ENCODE assay signal across 1 fruit fly cellular context in the genomic region with DNA sequence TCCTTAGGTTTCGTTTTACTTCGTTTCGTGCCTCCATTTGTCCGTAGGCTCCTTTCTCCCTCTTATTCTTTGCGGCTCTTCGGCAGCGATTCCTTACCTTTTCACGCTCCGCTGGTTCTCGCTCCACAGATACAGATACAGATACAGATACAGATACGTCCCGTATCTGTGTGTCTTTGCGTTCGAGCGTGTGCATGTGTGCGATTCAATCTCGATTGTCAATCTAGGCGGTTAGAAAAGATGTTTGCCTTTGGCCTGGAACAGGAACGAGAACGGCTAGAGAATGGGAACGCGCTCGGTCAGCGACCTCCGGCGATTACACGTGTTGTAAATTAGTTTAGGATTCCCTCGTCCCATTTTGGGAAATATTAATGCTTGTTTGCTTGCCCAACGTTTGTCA.
TF ChIP-seq lines count a peak whose summit lies in the region.

No protein-coding gene starts in this region.

TF ChIP-seq in whole organism, embryonic, 481 proteins besides CTCF, POLR2A, EP300 and RAD21 (continued from another document):
- TF ChIP-seq chn (GFP tag; optimal IDR thresholded peaks at IDR 0.05; lab: Kevin White, UChicago) (peak; percentile 11), CG34422 (GFP tag; IDR thresholded peaks at IDR 0.05; lab: Robert Waterston, UW) (no peak), CG12236 (GFP tag; optimal IDR thresholded peaks at IDR 0.05; lab: Kevin White, UChicago) (no peak), CG17912 (GFP tag; optimal IDR thresholded peaks at IDR 0.05; lab: Kevin White, UChicago) (no peak), CG4328 (GFP tag; optimal IDR thresholded peaks at IDR 0.05; lab: Kevin White, UChicago) (no peak), oc (tag; optimal IDR thresholded peaks at IDR 0.05; lab: Kevin White, UChicago) (no peak), dm (GFP tag; optimal IDR thresholded peaks at IDR 0.05; lab: Kevin White, UChicago) (peak; percentile 1), Mad (GFP tag; optimal IDR thresholded peaks at IDR 0.05; lab: Kevin White, UChicago) (no peak), vvl (GFP tag; IDR thresholded peaks at IDR 0.05; lab: Robert Waterston, UW) (no peak), nerfin-1 (tag; optimal IDR thresholded peaks at IDR 0.05; lab: Kevin White, UChicago) (no peak), p53 (GFP tag; optimal IDR thresholded peaks at IDR 0.05; lab: Kevin White, UChicago) (no peak), otp (GFP tag; IDR thresholded peaks at IDR 0.05; lab: Robert Waterston, UW) (no peak), CG1233 (GFP tag; optimal IDR thresholded peaks at IDR 0.05; lab: Kevin White, UChicago) (no peak), psq (GFP tag; optimal IDR thresholded peaks at IDR 0.05; lab: Kevin White, UChicago) (no peak), pan (optimal IDR thresholded peaks at IDR 0.05; lab: Kevin White, UChicago) (no peak), pan (GFP tag; optimal IDR thresholded peaks at IDR 0.05 in 1 of 2, IDR thresholded peaks at IDR 0.05 in 1 of 2) (no peak), CG10543 (GFP tag; optimal IDR thresholded peaks at IDR 0.05; lab: Kevin White, UChicago) (no peak), gt (GFP tag; IDR thresholded peaks at IDR 0.05; lab: Robert Waterston, UW) (no peak), ro (GFP tag; IDR thresholded peaks at IDR 0.05; lab: Robert Waterston, UW) (no peak), grn (GFP tag; optimal IDR thresholded peaks at IDR 0.05; lab: Kevin White, UChicago) (peak; percentile 93), CG13296 (GFP tag; optimal IDR thresholded peaks at IDR 0.05; lab: Kevin White, UChicago) (no peak), CG1832 (GFP tag; optimal IDR thresholded peaks at IDR 0.05; lab: Kevin White, UChicago) (no peak), Max (GFP tag; optimal IDR thresholded peaks at IDR 0.05; lab: Kevin White, UChicago) (no peak), ac (GFP tag; optimal IDR thresholded peaks at IDR 0.05; lab: Kevin White, UChicago) (peak; percentile 21), CG11093 (GFP tag; IDR thresholded peaks at IDR 0.05; lab: Robert Waterston, UW) (no peak), onecut (GFP tag; IDR thresholded peaks at IDR 0.05; lab: Robert Waterston, UW) (no peak), pfk (GFP tag; optimal IDR thresholded peaks at IDR 0.05; lab: Kevin White, UChicago) (peak; percentile 87), sens (GFP tag; lab: Kevin White, UChicago) (peak; percentile 53), twi (tag; optimal IDR thresholded peaks at IDR 0.05; lab: Kevin White, UChicago) (peak; percentile 85), CG32767 (GFP tag; IDR thresholded peaks at IDR 0.05; lab: Robert Waterston, UW) (0 out of 2 replicates have a peak, but pooled peaks have one; percentile 15), Aef1 (GFP tag; IDR thresholded peaks at IDR 0.05; lab: Robert Waterston, UW) (no peak), Pdp1 (GFP tag; optimal IDR thresholded peaks at IDR 0.05; lab: Kevin White, UChicago) (no peak), en (GFP tag; optimal IDR thresholded peaks at IDR 0.05; lab: Kevin White, UChicago) (no peak), peb (GFP tag; IDR thresholded peaks at IDR 0.05; lab: Robert Waterston, UW) (no peak), CG17829 (tag; optimal IDR thresholded peaks at IDR 0.05; lab: Kevin White, UChicago) (peak; percentile 9), slbo (GFP tag; IDR thresholded peaks at IDR 0.05; lab: Robert Waterston, UW) (no peak), CG6175 (GFP tag; IDR thresholded peaks at IDR 0.05; lab: Robert Waterston, UW) (no peak), tll (GFP tag; optimal IDR thresholded peaks at IDR 0.05; lab: Kevin White, UChicago) (peak in 1 of 2 experiments; percentile 24), croc (GFP tag; conservative IDR thresholded peaks at IDR 0.05; lab: Robert Waterston, UW) (no peak), usp (GFP tag; optimal IDR thresholded peaks at IDR 0.05; lab: Kevin White, UChicago) (no peak), toy (GFP tag; IDR thresholded peaks at IDR 0.05; lab: Robert Waterston, UW) (no peak), gem (tag; optimal IDR thresholded peaks at IDR 0.05; lab: Kevin White, UChicago) (no peak), D (optimal IDR thresholded peaks at IDR 0.05; lab: Kevin White, UChicago) (peak; percentile 24), D (GFP tag; optimal IDR thresholded peaks at IDR 0.05; lab: Kevin White, UChicago) (no peak), disco-r (GFP tag; optimal IDR thresholded peaks at IDR 0.05; lab: Kevin White, UChicago) (no peak), CG9932 (GFP tag; IDR thresholded peaks at IDR 0.05; lab: Robert Waterston, UW) (no peak), ssp (GFP tag; IDR thresholded peaks at IDR 0.05; lab: Robert Waterston, UW) (no peak), CG3726 (GFP tag; IDR thresholded peaks at IDR 0.05; lab: Robert Waterston, UW) (no peak), Oaz (GFP tag; IDR thresholded peaks at IDR 0.05; lab: Robert Waterston, UW) (no peak), Asciz (GFP tag; optimal IDR thresholded peaks at IDR 0.05; lab: Kevin White, UChicago) (no peak), lilli (GFP tag; optimal IDR thresholded peaks at IDR 0.05; lab: Kevin White, UChicago) (no peak), CG3838 (GFP tag; optimal IDR thresholded peaks at IDR 0.05; lab: Kevin White, UChicago) (no peak), CG9876 (GFP tag; optimal IDR thresholded peaks at IDR 0.05; lab: Kevin White, UChicago) (no peak), kni (GFP tag; optimal IDR thresholded peaks at IDR 0.05; lab: Kevin White, UChicago) (peak; percentile 95), CG1529 (GFP tag; optimal IDR thresholded peaks at IDR 0.05; lab: Kevin White, UChicago) (no peak), CG9437 (GFP tag; optimal IDR thresholded peaks at IDR 0.05; lab: Kevin White, UChicago) (no peak), CG14014 (GFP tag; IDR thresholded peaks at IDR 0.05; lab: Robert Waterston, UW) (no peak), cg (GFP tag; optimal IDR thresholded peaks at IDR 0.05; lab: Kevin White, UChicago) (peak; percentile 86), cad (GFP tag; optimal IDR thresholded peaks at IDR 0.05; lab: Kevin White, UChicago) (no peak), Lhr (GFP tag; optimal IDR thresholded peaks at IDR 0.05; lab: Kevin White, UChicago) (no peak), zfh2 (GFP tag; optimal IDR thresholded peaks at IDR 0.05; lab: Kevin White, UChicago) (no peak), CG7745 (tag; optimal IDR thresholded peaks at IDR 0.05; lab: Kevin White, UChicago) (no peak), sob (GFP tag; IDR thresholded peaks at IDR 0.05; lab: Robert Waterston, UW) (no peak), dimm (GFP tag; IDR thresholded peaks at IDR 0.05; lab: Robert Waterston, UW) (no peak), Hr51 (GFP tag; optimal IDR thresholded peaks at IDR 0.05; lab: Kevin White, UChicago) (no peak), CG5180 (GFP tag; optimal IDR thresholded peaks at IDR 0.05; lab: Kevin White, UChicago) (no peak), CG43689 (GFP tag; IDR thresholded peaks at IDR 0.05; lab: Robert Waterston, UW) (no peak), Opbp (GFP tag; IDR thresholded peaks at IDR 0.05; lab: Robert Waterston, UW; ENCODE audit: partially characterized antibody) (no peak), CG6254 (GFP tag; optimal IDR thresholded peaks at IDR 0.05; lab: Kevin White, UChicago) (no peak), zfh1 (GFP tag; IDR thresholded peaks at IDR 0.05; lab: Robert Waterston, UW) (0 out of 3 replicates have a peak, but pooled peaks have one; percentile 11), crol (GFP tag; IDR thresholded peaks at IDR 0.05; lab: Robert Waterston, UW) (no peak; the same call in 1 of the 2 replicates), CG8388 (GFP tag; optimal IDR thresholded peaks at IDR 0.05; lab: Kevin White, UChicago) (no peak), Deaf1 (tag; optimal IDR thresholded peaks at IDR 0.05; lab: Kevin White, UChicago) (peak; percentile 8), CG6854 (GFP tag; optimal IDR thresholded peaks at IDR 0.05; lab: Kevin White, UChicago) (no peak), pb (GFP tag; optimal IDR thresholded peaks at IDR 0.05; lab: Kevin White, UChicago) (no peak), slp2 (GFP tag; optimal IDR thresholded peaks at IDR 0.05; lab: Kevin White, UChicago) (no peak), sens-2 (GFP tag; IDR thresholded peaks at IDR 0.05; lab: Robert Waterston, UW) (no peak)
